Worm (Caenorhabditis elegans) whole organism, L4 larva: ENCODE measurements around the gene btb-5.

Experiments used
- R02D3.7 ChIP-seq: fragments of 150-350 bp; sonication (generic microtip); optimal IDR thresholded peaks from 3 replicates; lab custom pipeline; 2014; ENCODE audit warnings: missing biosample characterization, missing genetic modification characterization
- spr-3 ChIP-seq: fragments of 200-800 bp; sonication (Bioruptor generic); optimal IDR thresholded peaks from 2 replicates; lab custom pipeline; 2018; ENCODE audit warnings: mild to moderate bottlenecking, missing genetic modification characterization, missing compliant biosample characterization
- unc-62 ChIP-seq, 3 experiments: fragments of 150-350 bp in 1 of 3; sonication (generic microtip); optimal IDR thresholded peaks in 2 of 3; peaks in 1 of 3; 1 replicate in 1 of 3; 2 replicates in 2 of 3; lab custom pipeline; 2014 to 2017; ENCODE audit warnings: missing biosample characterization in 3 of 3, missing genetic modification characterization in 3 of 3, missing genetic modification reagents in 3 of 3, missing genotype in 1 of 3
- zag-1 ChIP-seq: fragments of 150-350 bp; optimal IDR thresholded peaks from 2 replicates; lab custom pipeline; 2014; ENCODE audit warnings: missing biosample characterization, missing genetic modification characterization

DNA sequence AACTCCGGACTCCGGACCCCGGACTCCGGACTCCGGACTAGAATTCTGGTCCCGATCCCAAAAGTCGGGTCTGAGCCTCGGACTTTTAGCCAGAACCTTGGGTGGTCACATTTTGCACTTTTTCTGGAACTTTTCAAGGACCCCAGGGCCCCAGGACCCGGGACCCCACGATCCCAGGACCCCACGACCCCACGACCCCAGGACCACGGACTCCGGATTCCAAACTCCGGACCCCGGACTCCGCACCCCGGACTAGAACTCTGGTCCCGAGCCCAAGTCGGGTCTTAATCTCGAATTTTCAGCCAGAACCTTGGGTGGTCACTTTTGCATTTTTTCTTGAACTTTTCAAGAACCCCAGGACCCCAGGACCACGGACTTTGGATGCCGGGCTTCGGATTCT is 18.2 kb downstream of the btb-5 start:
- TF ChIP-seq unc-62 (GFP tag; optimal IDR thresholded peaks at IDR 0.05 in 1 of 2; lab: Kevin White, UChicago) (no peak), unc-62 (tag; optimal IDR thresholded peaks at IDR 0.05; lab: Kevin White, UChicago) (no peak), zag-1 (tag; lab: Kevin White, UChicago) (no peak), R02D3.7 (no peak), spr-3 (no peak)
